Fruit fly (Drosophila melanogaster) whole organism, embryonic: ENCODE measurements around the gene MESR3.

Experiments used
- Atf6 ChIP-seq: fragments of 200-800 bp; sonication (Bioruptor generic); IDR thresholded peaks from 2 replicates; pipeline ENCODE4 v1.3.6; 2022; ENCODE audit warnings: missing biosample characterization, missing genetic modification characterization
- Awh ChIP-seq: fragments of 200-800 bp; sonication (Bioruptor generic); IDR thresholded peaks from 2 replicates; pipeline ENCODE4, ENCODE4 v1.3.6; 2022; ENCODE audit warnings: missing biosample characterization, missing genetic modification characterization
- CG10431 ChIP-seq: fragments of 200-800 bp; sonication (Bioruptor generic); optimal IDR thresholded peaks from 3 replicates; lab custom pipeline; 2018; ENCODE audit warnings: missing biosample characterization, mild to moderate bottlenecking, missing genetic modification characterization
- CG10959 ChIP-seq: fragments of 200-800 bp; sonication (Bioruptor generic); IDR thresholded peaks from 2 replicates; pipeline ENCODE4 v1.3.6; 2022; ENCODE audit warnings: missing biosample characterization, missing genetic modification characterization
- CG10979 ChIP-seq: fragments of 200-800 bp; sonication (Bioruptor generic); optimal IDR thresholded peaks from 2 replicates; lab custom pipeline; 2018; ENCODE audit warnings: missing biosample characterization, mild to moderate bottlenecking, missing genetic modification characterization, moderate library complexity
- CG12236 ChIP-seq: fragments of 200-800 bp; sonication (Bioruptor generic); optimal IDR thresholded peaks from 2 replicates; lab custom pipeline; 2016; ENCODE audit warnings: missing biosample characterization, missing genetic modification characterization
- CG12942 ChIP-seq: fragments of 200-800 bp; sonication (Bioruptor generic); optimal IDR thresholded peaks from 3 replicates; lab custom pipeline; 2016; ENCODE audit warnings: missing biosample characterization, missing genetic modification characterization
- CG14965 ChIP-seq: fragments of 200-800 bp; sonication (Bioruptor generic); optimal IDR thresholded peaks from 2 replicates; lab custom pipeline; 2016; ENCODE audit warnings: missing biosample characterization, missing genetic modification characterization, borderline replicate concordance
- CG1603 ChIP-seq: fragments of 200-800 bp; sonication (Bioruptor generic); optimal IDR thresholded peaks from 2 replicates; lab custom pipeline; 2019; ENCODE audit warnings: missing biosample characterization, mild to moderate bottlenecking, missing genetic modification characterization, moderate library complexity
- CG17186 ChIP-seq: fragments of 200-800 bp; sonication (Bioruptor generic); optimal IDR thresholded peaks from 3 replicates; lab custom pipeline; 2017; ENCODE audit warnings: missing biosample characterization, missing genetic modification reagents, missing genetic modification characterization
- CG18011 ChIP-seq: fragments of 200-800 bp; sonication (Bioruptor generic); optimal IDR thresholded peaks from 2 replicates; lab custom pipeline; 2017; ENCODE audit warnings: missing biosample characterization, missing genetic modification characterization, mild to moderate bottlenecking, moderate library complexity, missing genotype
- CG18619 ChIP-seq: fragments of 200-800 bp; sonication (Bioruptor generic); optimal IDR thresholded peaks from 3 replicates; lab custom pipeline; 2017; ENCODE audit warnings: missing biosample characterization, mild to moderate bottlenecking, missing genetic modification characterization
- CG33213 ChIP-seq: fragments of 200-800 bp; sonication (Bioruptor generic); optimal IDR thresholded peaks from 3 replicates; lab custom pipeline; 2016; ENCODE audit warnings: missing biosample characterization, missing genetic modification characterization
- CG3407 ChIP-seq: fragments of 200-800 bp; sonication (Bioruptor generic); optimal IDR thresholded peaks from 2 replicates; lab custom pipeline; 2018; ENCODE audit warnings: missing biosample characterization, mild to moderate bottlenecking, missing genetic modification characterization
- CG42726 ChIP-seq: fragments of 200-800 bp; sonication (Bioruptor generic); IDR thresholded peaks from 2 replicates; pipeline ENCODE4 v1.3.6; 2022; ENCODE audit warnings: missing biosample characterization, missing genetic modification characterization; ENCODE audit not compliant: partially characterized antibody
- CG6791 ChIP-seq: fragments of 200-800 bp; sonication (Bioruptor generic); IDR thresholded peaks from 3 replicates; pipeline ENCODE4 v1.3.6; 2022; ENCODE audit warnings: missing biosample characterization, missing genetic modification characterization; ENCODE audit not compliant: partially characterized antibody
- CG7556 ChIP-seq: fragments of 200-800 bp; sonication (Bioruptor generic); optimal IDR thresholded peaks from 2 replicates; lab custom pipeline; 2017; ENCODE audit warnings: missing biosample characterization, mild to moderate bottlenecking, missing genetic modification characterization
- CG8478 ChIP-seq: fragments of >200 bp; optimal IDR thresholded peaks from 2 replicates; lab custom pipeline; 2018
- CG9797 ChIP-seq: fragments of 200-800 bp; sonication (Bioruptor generic); optimal IDR thresholded peaks from 3 replicates; lab custom pipeline; 2018; ENCODE audit warnings: missing biosample characterization, mild to moderate bottlenecking, missing genetic modification characterization
- CG9817 ChIP-seq: fragments of 200-800 bp; sonication (Bioruptor generic); optimal IDR thresholded peaks from 2 replicates; lab custom pipeline; 2018; ENCODE audit warnings: missing biosample characterization, mild to moderate bottlenecking, missing genetic modification characterization, moderate library complexity
- Chrac-16 ChIP-seq: fragments of 200-800 bp; sonication (Bioruptor generic); optimal IDR thresholded peaks from 3 replicates; lab custom pipeline; 2016; ENCODE audit warnings: missing biosample characterization, missing genetic modification characterization
- ERR ChIP-seq: fragments of 200-800 bp; sonication (Bioruptor generic); optimal IDR thresholded peaks from 2 replicates; lab custom pipeline; 2016; ENCODE audit warnings: missing biosample characterization, missing genetic modification characterization
- GATAe ChIP-seq: fragments of 200-800 bp; sonication (Bioruptor generic); conservative IDR thresholded peaks from 2 replicates; pipeline ENCODE4 v1.3.6; 2022; ENCODE audit warnings: missing biosample characterization, missing genetic modification characterization
- Gug ChIP-seq: fragments of 200-800 bp; sonication (Bioruptor generic); IDR thresholded peaks from 4 replicates; pipeline ENCODE4 v1.3.6; 2022; ENCODE audit warnings: missing biosample characterization, missing genetic modification characterization
- HLH4C ChIP-seq: fragments of 200-800 bp; sonication (Bioruptor generic); IDR thresholded peaks from 3 replicates; pipeline ENCODE4 v1.3.6; 2022; ENCODE audit warnings: missing biosample characterization, missing genetic modification characterization; ENCODE audit not compliant: partially characterized antibody
- Hey ChIP-seq: fragments of 200-800 bp; sonication (Bioruptor generic); optimal IDR thresholded peaks from 3 replicates; lab custom pipeline; 2018; ENCODE audit warnings: missing biosample characterization, mild to moderate bottlenecking, missing genetic modification characterization
- Hmx ChIP-seq: fragments of 200-800 bp; sonication (Bioruptor generic); optimal IDR thresholded peaks from 2 replicates; lab custom pipeline; 2016; ENCODE audit warnings: missing biosample characterization, missing genetic modification characterization
- Jarid2 ChIP-seq: fragments of 200-800 bp; sonication (Bioruptor generic); optimal IDR thresholded peaks from 3 replicates; lab custom pipeline; 2017; ENCODE audit warnings: mild to moderate bottlenecking, missing biosample characterization, missing genetic modification reagents, missing genetic modification characterization
- NC2β ChIP-seq: fragments of 200-800 bp; sonication (Bioruptor generic); optimal IDR thresholded peaks from 2 replicates; lab custom pipeline; 2016; ENCODE audit warnings: missing biosample characterization, missing genetic modification characterization
- NFAT ChIP-seq: fragments of 200-800 bp; sonication (Bioruptor generic); IDR thresholded peaks from 2 replicates; pipeline ENCODE4 v1.3.6; 2022; ENCODE audit warnings: missing biosample characterization, missing genetic modification characterization
- Optix ChIP-seq: fragments of 200-800 bp; sonication (Bioruptor generic); IDR thresholded peaks from 3 replicates; pipeline ENCODE4 v1.3.6; 2022; ENCODE audit warnings: missing biosample characterization, missing genetic modification characterization
- Side ChIP-seq: fragments of 200-800 bp; sonication (Bioruptor generic); optimal IDR thresholded peaks from 2 replicates; lab custom pipeline; 2016; ENCODE audit warnings: missing biosample characterization, missing genetic modification characterization
- Sin3A ChIP-seq: fragments of >200 bp; optimal IDR thresholded peaks from 2 replicates; lab custom pipeline; 2018
- Taf1 ChIP-seq: fragments of 200-800 bp; sonication (Bioruptor generic); IDR thresholded peaks from 2 replicates; pipeline ENCODE4 v1.3.6; 2022; ENCODE audit warnings: missing biosample characterization, missing genetic modification characterization
- Tbp ChIP-seq: fragments of >200 bp; optimal IDR thresholded peaks from 2 replicates; lab custom pipeline; 2018; ENCODE audit warnings: missing biosample characterization, missing genetic modification characterization
- bigmax ChIP-seq: fragments of 200-800 bp; sonication (Bioruptor generic); optimal IDR thresholded peaks from 2 replicates; lab custom pipeline; 2018; ENCODE audit warnings: missing biosample characterization, mild to moderate bottlenecking, missing genetic modification characterization
- cas ChIP-seq: fragments of 200-800 bp; sonication (Bioruptor generic); IDR thresholded peaks from 2 replicates; pipeline ENCODE4 v1.3.6; 2022; ENCODE audit warnings: missing biosample characterization, missing genetic modification characterization
- dysf ChIP-seq: fragments of 200-800 bp; sonication (Bioruptor generic); IDR thresholded peaks from 3 replicates; pipeline ENCODE4 v1.3.6; 2022; ENCODE audit warnings: missing biosample characterization, missing genetic modification characterization
- h ChIP-seq: fragments of >200 bp; optimal IDR thresholded peaks from 2 replicates; lab custom pipeline; 2017
- knrl ChIP-seq: fragments of 200-800 bp; sonication (Bioruptor generic); IDR thresholded peaks from 3 replicates; pipeline ENCODE4 v1.3.6; 2022; ENCODE audit warnings: missing biosample characterization, missing genetic modification characterization; ENCODE audit not compliant: partially characterized antibody
- lab ChIP-seq: fragments of 200-800 bp; sonication (Bioruptor generic); optimal IDR thresholded peaks from 3 replicates; lab custom pipeline; 2017; ENCODE audit warnings: missing biosample characterization, missing genetic modification characterization, mild to moderate bottlenecking, moderate library complexity, missing genetic modification reagents
- mirr ChIP-seq: fragments of 200-800 bp; sonication (Bioruptor generic); optimal IDR thresholded peaks from 3 replicates; lab custom pipeline; 2018; ENCODE audit warnings: missing biosample characterization, mild to moderate bottlenecking, missing genetic modification characterization
- nau ChIP-seq: fragments of 200-800 bp; sonication (Bioruptor generic); optimal IDR thresholded peaks from 3 replicates; lab custom pipeline; 2017; ENCODE audit warnings: missing biosample characterization, mild to moderate bottlenecking, missing genetic modification characterization, missing genetic modification reagents
- pan ChIP-seq, 4 experiments: fragments of >200 bp in 3 of 4; fragments of 200-800 bp in 1 of 4; sonication (Bioruptor generic) in 1 of 4; optimal IDR thresholded peaks in 3 of 4; IDR thresholded peaks in 1 of 4; 2 replicates each; pipeline versions ENCODE4 v1.3.6 to Lab custom; 2017 to 2022; ENCODE audit warnings: missing biosample characterization in 2 of 4, missing genetic modification characterization in 2 of 4, mixed read lengths in 1 of 4
- pros ChIP-seq: fragments of 200-800 bp; sonication (Bioruptor generic); optimal IDR thresholded peaks from 3 replicates; lab custom pipeline; 2019; ENCODE audit warnings: missing biosample characterization, mild to moderate bottlenecking, missing genetic modification characterization, moderate library complexity
- pum ChIP-seq: fragments of 200-800 bp; sonication (Bioruptor generic); optimal IDR thresholded peaks from 2 replicates; lab custom pipeline; 2016; ENCODE audit warnings: missing biosample characterization, missing genetic modification characterization
- repo ChIP-seq: fragments of 200-800 bp; sonication (Bioruptor generic); optimal IDR thresholded peaks from 2 replicates; lab custom pipeline; 2016; ENCODE audit warnings: missing biosample characterization, missing genetic modification characterization
- seq ChIP-seq: fragments of 200-800 bp; sonication (Bioruptor generic); IDR thresholded peaks from 2 replicates; pipeline ENCODE4 v1.3.6; 2022; ENCODE audit warnings: missing biosample characterization, missing genetic modification characterization
- sob ChIP-seq: fragments of 200-800 bp; sonication (Bioruptor generic); IDR thresholded peaks from 2 replicates; pipeline ENCODE4 v1.3.6; 2022; ENCODE audit warnings: missing biosample characterization, missing genetic modification characterization
- stc ChIP-seq: fragments of 200-800 bp; sonication (Bioruptor generic); IDR thresholded peaks from 2 replicates; pipeline ENCODE4 v1.3.6; 2022; ENCODE audit warnings: missing biosample characterization, missing genetic modification characterization
- tup ChIP-seq: fragments of 200-800 bp; sonication (Bioruptor generic); optimal IDR thresholded peaks from 2 replicates; lab custom pipeline; 2016; ENCODE audit warnings: missing biosample characterization, mild to moderate bottlenecking, missing genetic modification characterization, moderate library complexity
- vfl ChIP-seq: fragments of 200-800 bp; sonication (Bioruptor generic); optimal IDR thresholded peaks from 2 replicates; lab custom pipeline; 2016; ENCODE audit warnings: missing biosample characterization, missing genetic modification characterization

Gene MESR3

DNA sequence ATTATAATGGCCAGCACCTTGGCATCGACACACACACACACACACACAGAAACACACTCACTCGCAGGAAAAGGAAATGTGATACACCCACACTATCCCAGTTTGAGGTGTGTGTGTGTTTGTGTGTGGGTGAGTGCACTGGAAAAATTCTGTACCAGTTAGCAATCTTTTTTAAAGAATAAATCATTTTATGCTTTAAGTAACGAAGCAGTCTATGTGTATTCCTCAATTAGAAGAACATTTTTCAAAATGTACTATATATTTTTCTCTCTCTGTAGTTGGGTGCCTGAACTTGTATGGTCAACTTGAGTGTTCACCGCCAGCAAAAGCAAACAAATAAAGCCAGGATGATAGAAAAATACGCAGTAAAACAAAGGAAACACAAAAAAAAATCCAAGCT lies 32.4 kb upstream of the MESR3 start (continued):
- no peak for TF ChIP-seq CG12236 (GFP tag; lab: Kevin White, UChicago)
- TF ChIP-seq Atf6 (GFP tag; lab: Robert Waterston, UW), result peak; percentile 62; the same call in 1 of the 2 replicates
- no peak for TF ChIP-seq seq
- TF ChIP-seq Hmx (GFP tag; lab: Kevin White, UChicago), result no peak
- TF ChIP-seq CG18011, result no peak
- peak; percentile 36; the same call in 1 of the 2 replicates for TF ChIP-seq cas (GFP tag; lab: Robert Waterston, UW)
- TF ChIP-seq CG12942, result no peak
- no peak for TF ChIP-seq Taf1
- TF ChIP-seq bigmax (GFP tag; lab: Kevin White, UChicago), result no peak
- peak; percentile 14 for TF ChIP-seq CG1603 (tag; lab: Kevin White, UChicago)
- TF ChIP-seq pan (optimal IDR thresholded peaks at IDR 0.05; lab: Kevin White, UChicago), result no peak
- TF ChIP-seq pan (GFP tag; optimal IDR thresholded peaks at IDR 0.05 in 1 of 2, IDR thresholded peaks at IDR 0.05 in 1 of 2), result peak in 1 of 2 experiments; percentile 55
- TF ChIP-seq CG14965, result no peak
- no peak for TF ChIP-seq CG10979 (tag; lab: Kevin White, UChicago)
- no peak for TF ChIP-seq mirr
- TF ChIP-seq GATAe (GFP tag; lab: Robert Waterston, UW), result no peak
- TF ChIP-seq NC2β (GFP tag; lab: Kevin White, UChicago), result no peak
- no peak for TF ChIP-seq Hey (tag; lab: Kevin White, UChicago)
- TF ChIP-seq CG18619 (GFP tag; lab: Kevin White, UChicago), result no peak
- no peak for TF ChIP-seq CG6791
- TF ChIP-seq CG9797 (GFP tag; lab: Kevin White, UChicago), result no peak
- no peak for TF ChIP-seq CG8478 (lab: Kevin White, UChicago)
- TF ChIP-seq ERR (GFP tag; lab: Kevin White, UChicago), result no peak
- no peak for TF ChIP-seq Tbp (GFP tag; lab: Kevin White, UChicago)
- no peak for TF ChIP-seq pum (GFP tag; lab: Kevin White, UChicago)
- no peak for TF ChIP-seq nau
- no peak for TF ChIP-seq Chrac-16
- TF ChIP-seq Sin3A, result no peak
- peak; percentile 66 for TF ChIP-seq lab (GFP tag; lab: Kevin White, UChicago)
- no peak for TF ChIP-seq pros (GFP tag; lab: Kevin White, UChicago)
- no peak for TF ChIP-seq Awh
- TF ChIP-seq repo (GFP tag; lab: Kevin White, UChicago), result no peak
- TF ChIP-seq tup (GFP tag; lab: Kevin White, UChicago), result no peak
- TF ChIP-seq HLH4C (GFP tag; lab: Robert Waterston, UW), result no peak
- TF ChIP-seq sob, result peak; percentile 15; the same call in 1 of the 2 replicates
- no peak for TF ChIP-seq CG9817
- TF ChIP-seq stc, result 0 out of 2 replicates have a peak, but pooled peaks have one; percentile 10
- no peak for TF ChIP-seq vfl (GFP tag; lab: Kevin White, UChicago)
- TF ChIP-seq CG3407 (GFP tag; lab: Kevin White, UChicago), result no peak
- no peak for TF ChIP-seq NFAT (GFP tag; lab: Robert Waterston, UW)
- no peak for TF ChIP-seq CG10959 (GFP tag; lab: Robert Waterston, UW)
- TF ChIP-seq Gug, result peak; percentile 20; the same call in 1 of the 4 replicates
- TF ChIP-seq CG10431, result no peak
- TF ChIP-seq CG7556 (GFP tag; lab: Kevin White, UChicago), result no peak
- TF ChIP-seq Side (GFP tag; lab: Kevin White, UChicago), result no peak
- TF ChIP-seq CG17186 (GFP tag; lab: Kevin White, UChicago), result no peak
- 0 out of 3 replicates have a peak, but pooled peaks have one; percentile 23 for TF ChIP-seq dysf (GFP tag; lab: Robert Waterston, UW)
- TF ChIP-seq CG33213 (GFP tag; lab: Kevin White, UChicago), result no peak
- TF ChIP-seq CG42726, result no peak
- TF ChIP-seq Jarid2, result no peak
- TF ChIP-seq h (lab: Kevin White, UChicago), result no peak
- TF ChIP-seq Optix (GFP tag; lab: Robert Waterston, UW), result no peak
- no peak for TF ChIP-seq knrl (GFP tag; lab: Robert Waterston, UW)
